Fruit fly (Drosophila melanogaster): Measurements from ENCODE around the gene CG9270.

- no peak for TF ChIP-seq fru (GFP tag; optimal IDR thresholded peaks at IDR 0.05)
- TF ChIP-seq psq (GFP tag; optimal IDR thresholded peaks at IDR 0.05) = no peak
- no peak for TF ChIP-seq h (GFP tag; optimal IDR thresholded peaks at IDR 0.05)
- TF ChIP-seq sage (GFP tag; optimal IDR thresholded peaks at IDR 0.05) = no peak
Measured at dm6 chr2L:20965001-20965400, 31.1 kb upstream of the CG9270 start.

Data from whole organism, wandering third instar larva.